Worm (Caenorhabditis elegans) whole organism, L1 larva: ENCODE results near the gene pals-27.

Experiments used
- C16A3.4 ChIP-seq: fragments of 150-350 bp; optimal IDR thresholded peaks from 2 replicates; lab custom pipeline; 2014; ENCODE audit warnings: missing biosample characterization, missing genetic modification characterization
- aly-2 ChIP-seq: fragments of 150-350 bp; optimal IDR thresholded peaks from 2 replicates; lab custom pipeline; 2014; ENCODE audit warnings: missing biosample characterization, missing genetic modification characterization
- blmp-1 ChIP-seq: fragments of 150-350 bp; optimal IDR thresholded peaks from 2 replicates; lab custom pipeline; 2014; ENCODE audit warnings: missing biosample characterization, missing genetic modification characterization
- ceh-8 ChIP-seq: fragments of 200-800 bp; sonication (Bioruptor generic); optimal IDR thresholded peaks from 2 replicates; lab custom pipeline; 2018; ENCODE audit warnings: mild to moderate bottlenecking, missing genetic modification characterization, moderate library complexity, missing compliant biosample characterization
- ceh-88 ChIP-seq: fragments of 200-800 bp; sonication (Bioruptor generic); IDR thresholded peaks from 2 replicates; pipeline ENCODE4 v1.3.6; 2022; ENCODE audit warnings: missing genetic modification characterization, missing compliant biosample characterization
- ceh-90 ChIP-seq: sonication (generic microtip); optimal IDR thresholded peaks from 2 replicates; lab custom pipeline; 2016; ENCODE audit warnings: missing genetic modification characterization, missing compliant biosample characterization
- ces-1 ChIP-seq: fragments of 150-350 bp; optimal IDR thresholded peaks from 2 replicates; lab custom pipeline; 2014; ENCODE audit warnings: missing biosample characterization, missing genetic modification reagents, missing genetic modification characterization
- dpl-1 ChIP-seq, 3 experiments: fragments of 150-350 bp in 2 of 3; sonication (generic microtip) in 1 of 3; optimal IDR thresholded peaks; 2 replicates each; lab custom pipeline; 2014 to 2017; ENCODE audit warnings: missing biosample characterization in 3 of 3, missing genetic modification characterization in 3 of 3, missing genetic modification reagents in 3 of 3
- dsc-1 ChIP-seq: sonication (generic microtip); optimal IDR thresholded peaks from 2 replicates; lab custom pipeline; 2016; ENCODE audit warnings: mild to moderate bottlenecking, missing genetic modification characterization, missing compliant biosample characterization
- efl-1 ChIP-seq, 4 experiments: fragments of 150-350 bp; optimal IDR thresholded peaks in 3 of 4; peaks in 1 of 4; 1 replicate in 1 of 4; 2 replicates in 3 of 4; lab custom pipeline; 2014; ENCODE audit warnings: missing biosample characterization in 2 of 4, missing genetic modification characterization in 2 of 4, missing genetic modification reagents in 2 of 4
- egl-27 ChIP-seq, 2 experiments: fragments of 150-350 bp in 1 of 2; sonication (generic microtip); optimal IDR thresholded peaks; 3 replicates each; lab custom pipeline; 2017 to 2018; ENCODE audit warnings: missing biosample characterization in 2 of 2, missing genetic modification characterization in 2 of 2, missing genetic modification reagents in 2 of 2
- elt-3 ChIP-seq, 6 experiments: fragments of 150-350 bp in 1 of 6; sonication (generic microtip); optimal IDR thresholded peaks; 2 replicates each; lab custom pipeline; 2017 to 2018; ENCODE audit warnings: missing biosample characterization in 6 of 6, missing genetic modification characterization in 6 of 6, inconsistent platforms in 1 of 6
- fkh-8 ChIP-seq: sonication (generic microtip); optimal IDR thresholded peaks from 2 replicates; lab custom pipeline; 2016; ENCODE audit warnings: mild to moderate bottlenecking, missing genetic modification characterization, missing compliant biosample characterization
- grh-1 ChIP-seq: fragments of 200-800 bp; sonication (Bioruptor generic); IDR thresholded peaks from 2 replicates; pipeline ENCODE4 v1.3.6; 2022; ENCODE audit warnings: missing genetic modification reagents, missing genetic modification characterization, missing compliant biosample characterization
- hpl-2 ChIP-seq: fragments of 150-350 bp; optimal IDR thresholded peaks from 2 replicates; lab custom pipeline; 2014; ENCODE audit warnings: missing biosample characterization, missing genetic modification reagents, missing genetic modification characterization
- irx-1 ChIP-seq: sonication (generic microtip); optimal IDR thresholded peaks from 2 replicates; lab custom pipeline; 2016; ENCODE audit warnings: missing genetic modification characterization, missing compliant biosample characterization
- isw-1 ChIP-seq: fragments of 200-800 bp; sonication (Bioruptor generic); IDR thresholded peaks from 2 replicates; pipeline ENCODE4 v1.3.6; 2022; ENCODE audit warnings: missing genetic modification characterization, missing compliant biosample characterization
- jun-1 ChIP-seq: fragments of 150-350 bp; optimal IDR thresholded peaks from 2 replicates; lab custom pipeline; 2014; ENCODE audit warnings: missing biosample characterization, missing genetic modification reagents, missing genetic modification characterization
- lin-13 ChIP-seq: fragments of 150-350 bp; optimal IDR thresholded peaks from 2 replicates; lab custom pipeline; 2014; ENCODE audit warnings: missing biosample characterization, missing genetic modification reagents, missing genetic modification characterization
- lin-35 ChIP-seq, 2 experiments: fragments of 150-350 bp; optimal IDR thresholded peaks; 2 replicates each; lab custom pipeline; 2014; ENCODE audit warnings: missing biosample characterization in 2 of 2, missing genetic modification characterization in 2 of 2, missing genetic modification reagents in 2 of 2
- lin-39 ChIP-seq: fragments of 150-350 bp; optimal IDR thresholded peaks from 2 replicates; lab custom pipeline; 2014; ENCODE audit warnings: missing biosample characterization, missing genetic modification reagents, missing genetic modification characterization
- lir-3 ChIP-seq: sonication (generic microtip); optimal IDR thresholded peaks from 2 replicates; lab custom pipeline; 2016; ENCODE audit warnings: mild to moderate bottlenecking, missing genetic modification characterization, moderate library complexity, missing compliant biosample characterization; ENCODE audit not compliant: poor library complexity
- lsy-2 ChIP-seq, 2 experiments: fragments of 150-350 bp; optimal IDR thresholded peaks; 2 replicates each; lab custom pipeline; 2014; ENCODE audit warnings: missing biosample characterization in 2 of 2, missing genetic modification characterization in 2 of 2
- mdl-1 ChIP-seq, 2 experiments: fragments of 150-350 bp; optimal IDR thresholded peaks; 2 replicates each; lab custom pipeline; 2014 to 2017; ENCODE audit warnings: missing biosample characterization in 2 of 2, missing genetic modification characterization in 2 of 2, inconsistent platforms in 1 of 2
- mep-1 ChIP-seq: fragments of 150-350 bp; optimal IDR thresholded peaks from 2 replicates; lab custom pipeline; 2014; ENCODE audit warnings: missing biosample characterization, missing genetic modification characterization
- nhr-20 ChIP-seq: sonication (generic microtip); optimal IDR thresholded peaks from 2 replicates; lab custom pipeline; 2016; ENCODE audit warnings: mild to moderate bottlenecking, missing genetic modification characterization, missing compliant biosample characterization
- nhr-237 ChIP-seq: fragments of 150-350 bp; optimal IDR thresholded peaks from 2 replicates; lab custom pipeline; 2014; ENCODE audit warnings: missing biosample characterization, missing genetic modification characterization
- nhr-47 ChIP-seq: sonication (generic microtip); optimal IDR thresholded peaks from 2 replicates; lab custom pipeline; 2016; ENCODE audit warnings: mild to moderate bottlenecking, missing genetic modification characterization, moderate library complexity, missing compliant biosample characterization
- nhr-71 ChIP-seq: sonication (generic microtip); optimal IDR thresholded peaks from 2 replicates; lab custom pipeline; 2016; ENCODE audit warnings: mild to moderate bottlenecking, missing genetic modification characterization, moderate library complexity, missing compliant biosample characterization
- nhr-85 ChIP-seq: sonication (generic microtip); peaks from one replicate; lab custom pipeline; 2016; ENCODE audit warnings: missing genetic modification characterization, inconsistent platforms, missing compliant biosample characterization
- nhr-90 ChIP-seq: sonication (generic microtip); optimal IDR thresholded peaks from 2 replicates; lab custom pipeline; 2016; ENCODE audit warnings: mild to moderate bottlenecking, missing genetic modification characterization, missing compliant biosample characterization; ENCODE audit not compliant: poor library complexity
- pag-3 ChIP-seq: sonication (generic microtip); optimal IDR thresholded peaks from 2 replicates; lab custom pipeline; 2017; ENCODE audit warnings: missing genetic modification characterization, mild to moderate bottlenecking, missing compliant biosample characterization, antibody characterized with exemption, borderline replicate concordance; ENCODE audit not compliant: insufficient read depth
- pax-3 ChIP-seq: fragments of 200-800 bp; sonication (Bioruptor generic); optimal IDR thresholded peaks from 2 replicates; lab custom pipeline; 2018; ENCODE audit warnings: mild to moderate bottlenecking, missing genetic modification characterization, moderate library complexity, missing compliant biosample characterization
- rnt-1 ChIP-seq: sonication (generic microtip); optimal IDR thresholded peaks from 2 replicates; lab custom pipeline; 2016; ENCODE audit warnings: mild to moderate bottlenecking, missing genetic modification characterization, moderate library complexity, missing compliant biosample characterization
- skn-1 ChIP-seq: fragments of 150-350 bp; optimal IDR thresholded peaks from 2 replicates; lab custom pipeline; 2014; ENCODE audit warnings: missing biosample characterization, missing genetic modification characterization
- snu-23 ChIP-seq: sonication (generic microtip); optimal IDR thresholded peaks from 2 replicates; lab custom pipeline; 2016; ENCODE audit warnings: missing genetic modification characterization, missing compliant biosample characterization
- sptf-1 ChIP-seq: fragments of 150-350 bp; optimal IDR thresholded peaks from 2 replicates; lab custom pipeline; 2014; ENCODE audit warnings: missing biosample characterization, missing genetic modification characterization
- swsn-7 ChIP-seq: sonication (generic microtip); optimal IDR thresholded peaks from 2 replicates; lab custom pipeline; 2016; ENCODE audit warnings: missing genetic modification characterization, missing compliant biosample characterization
- tbx-2 ChIP-seq: sonication (generic microtip); optimal IDR thresholded peaks from 2 replicates; lab custom pipeline; 2016; ENCODE audit warnings: missing genetic modification characterization, missing compliant biosample characterization
- unc-62 ChIP-seq: fragments of 150-350 bp; optimal IDR thresholded peaks from 2 replicates; lab custom pipeline; 2014; ENCODE audit warnings: missing biosample characterization, missing genetic modification reagents, missing genetic modification characterization
- unc-86 ChIP-seq: sonication (generic microtip); optimal IDR thresholded peaks from 2 replicates; lab custom pipeline; 2016; ENCODE audit warnings: missing genetic modification characterization, missing compliant biosample characterization
- xbp-1 ChIP-seq: sonication (generic microtip); optimal IDR thresholded peaks from 2 replicates; lab custom pipeline; 2016; ENCODE audit warnings: missing genetic modification characterization, missing compliant biosample characterization
- ztf-4 ChIP-seq: fragments of 150-350 bp; optimal IDR thresholded peaks from 2 replicates; lab custom pipeline; 2014; ENCODE audit warnings: missing biosample characterization, missing genetic modification characterization

pals-27 gene

DNA sequence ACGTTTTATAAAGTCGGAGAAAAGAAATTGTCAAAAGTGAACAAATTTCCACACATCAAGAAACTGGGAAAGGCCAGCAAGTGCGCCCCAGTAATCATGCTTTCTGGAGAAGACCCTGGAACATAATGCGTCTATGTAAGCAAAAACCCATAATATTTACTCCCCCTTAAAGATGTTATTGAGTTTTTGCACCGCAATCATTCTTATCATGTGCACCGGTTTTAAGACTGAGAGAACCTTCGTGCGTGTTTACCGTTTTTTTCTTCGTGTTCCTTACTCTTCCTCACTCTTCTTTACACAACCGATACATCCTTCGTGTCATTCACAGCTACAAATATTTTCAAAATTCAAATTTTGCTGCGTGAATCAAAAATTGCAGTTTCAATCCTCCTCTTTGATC lies 8.5 kb upstream of the pals-27 start:
- TF ChIP-seq lir-3 (tag; lab: Kevin White, UChicago), result no peak
- TF ChIP-seq ceh-88, result no peak
- TF ChIP-seq pag-3 (tag; lab: Kevin White, UChicago), result no peak
- TF ChIP-seq jun-1 (tag; lab: Kevin White, UChicago), result no peak
- no peak for TF ChIP-seq lin-35 (GFP tag; optimal IDR thresholded peaks at IDR 0.05; lab: Kevin White, UChicago)
- no peak for TF ChIP-seq isw-1 (GFP tag; lab: Robert Waterston, UW)
- TF ChIP-seq ceh-90 (tag; lab: Kevin White, UChicago), result no peak
- no peak for TF ChIP-seq elt-3 (tag; optimal IDR thresholded peaks at IDR 0.05; lab: Kevin White, UChicago)
- TF ChIP-seq C16A3.4 (tag; lab: Kevin White, UChicago), result no peak
- TF ChIP-seq tbx-2 (tag; lab: Kevin White, UChicago), result no peak
- no peak for TF ChIP-seq lin-13 (GFP tag; lab: Kevin White, UChicago)
- TF ChIP-seq nhr-71, result no peak
- TF ChIP-seq unc-86 (tag; lab: Kevin White, UChicago), result no peak
- TF ChIP-seq fkh-8, result no peak

DNA sequence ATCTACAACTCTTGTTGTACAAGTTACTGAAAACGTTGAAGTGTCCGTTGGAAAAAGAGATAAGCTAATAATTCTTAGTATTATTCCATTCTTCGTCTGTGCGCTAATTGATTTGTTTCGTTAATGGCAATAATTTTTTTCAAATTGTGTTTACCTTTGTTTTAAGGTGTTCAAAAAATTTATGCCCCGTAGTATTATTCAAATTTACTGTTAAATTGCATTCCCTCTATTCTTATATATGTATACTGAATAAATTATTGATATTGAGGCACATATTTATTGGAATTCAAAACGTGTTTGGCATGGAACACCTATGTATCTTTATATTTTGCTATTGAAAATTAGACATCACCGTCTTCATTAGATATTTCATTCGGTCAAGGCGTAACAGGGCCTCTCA lies 6.6 kb upstream of the pals-27 start, which contains the start of gene pals-26:
TSS of gene pals-26 (plus strand) at position 301 of the 400 bp plus-strand sequence.
- TF ChIP-seq ceh-90 (tag; lab: Kevin White, UChicago) (no peak), nhr-90 (tag; lab: Kevin White, UChicago) (no peak), nhr-237 (tag; lab: Kevin White, UChicago) (no peak), ceh-8 (GFP tag; lab: Kevin White, UChicago) (no peak), grh-1 (no peak), nhr-47 (tag; lab: Kevin White, UChicago) (no peak), ces-1 (GFP tag; lab: Kevin White, UChicago) (no peak), lin-35 (GFP tag; optimal IDR thresholded peaks at IDR 0.05; lab: Kevin White, UChicago) (no peak), pax-3 (no peak), lin-39 (no peak), ztf-4 (tag; lab: Kevin White, UChicago) (no peak), unc-62 (GFP tag; lab: Kevin White, UChicago) (no peak), sptf-1 (tag; lab: Kevin White, UChicago) (no peak), rnt-1 (tag; lab: Kevin White, UChicago) (no peak), hpl-2 (GFP tag; lab: Kevin White, UChicago) (no peak), skn-1 (tag; lab: Kevin White, UChicago) (no peak), egl-27 (tag; optimal IDR thresholded peaks at IDR 0.05; lab: Kevin White, UChicago) (no peak)

DNA sequence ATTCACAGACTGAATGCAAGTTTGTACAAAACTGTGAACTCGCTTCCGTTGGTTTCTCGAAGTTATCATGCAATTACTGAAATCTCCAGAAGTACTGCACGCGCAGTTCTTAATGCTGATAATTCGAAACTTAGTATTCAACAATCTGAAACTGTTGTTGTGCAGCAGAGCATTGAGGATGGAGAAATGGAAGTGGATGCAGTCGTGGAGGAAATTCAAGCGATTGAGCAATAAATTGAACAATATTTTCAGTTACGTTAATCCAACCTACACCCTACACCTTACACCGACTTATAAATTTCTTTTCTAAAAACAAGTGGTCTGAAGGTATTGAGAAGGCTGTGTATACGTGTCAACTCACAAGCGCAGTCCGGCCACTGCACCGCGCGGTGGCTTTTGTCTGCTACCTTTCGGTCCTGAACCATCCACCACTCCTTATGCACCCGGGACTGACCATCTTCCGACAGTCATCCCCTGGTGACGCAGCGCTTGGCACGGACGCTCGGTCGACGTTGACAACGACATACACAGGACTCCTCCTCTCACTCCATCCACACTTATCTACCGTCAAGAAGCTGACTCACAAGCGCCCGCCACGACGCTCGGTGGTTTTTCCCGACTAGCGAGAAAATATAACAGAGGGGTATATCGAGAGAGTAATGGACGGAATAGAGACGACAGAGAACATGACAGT lies 2.7 kb upstream of the pals-27 start:
- TF ChIP-seq lin-35 (GFP tag; optimal IDR thresholded peaks at IDR 0.05; lab: Kevin White, UChicago), result peak in 1 of 2 experiments; percentile 21
- TF ChIP-seq blmp-1 (tag; lab: Kevin White, UChicago), result peak; percentile 28
- peak; percentile 56 for TF ChIP-seq nhr-85
- peak in 1 of 6 experiments; percentile 17 for TF ChIP-seq elt-3 (tag; optimal IDR thresholded peaks at IDR 0.05; lab: Kevin White, UChicago)
- peak; percentile 28 for TF ChIP-seq rnt-1 (tag; lab: Kevin White, UChicago)
- peak; percentile 8 for TF ChIP-seq lir-3 (tag; lab: Kevin White, UChicago)
- peak; percentile 30 for TF ChIP-seq aly-2 (tag; lab: Kevin White, UChicago)
- peak; percentile 25 for TF ChIP-seq xbp-1 (tag; lab: Kevin White, UChicago)
- peak; percentile 50 for TF ChIP-seq mep-1 (tag; lab: Kevin White, UChicago)
- peak; percentile 56 for TF ChIP-seq nhr-90 (tag; lab: Kevin White, UChicago)
- TF ChIP-seq efl-1 (optimal IDR thresholded peaks at IDR 0.05; lab: Kevin White, UChicago), result peak in 1 of 2 experiments; percentile 38
- TF ChIP-seq efl-1 (GFP tag; optimal IDR thresholded peaks at IDR 0.05 in 1 of 2; lab: Kevin White, UChicago), result peak in 1 of 2 experiments; percentile 61
- TF ChIP-seq fkh-8, result peak; percentile 29
- TF ChIP-seq C16A3.4 (tag; lab: Kevin White, UChicago), result peak; percentile 23
- peak; percentile 48 for TF ChIP-seq nhr-20
- TF ChIP-seq ceh-88, result peak; percentile 48; the same call in 1 of the 2 replicates
- peak in 1 of 2 experiments; percentile 1 for TF ChIP-seq mdl-1 (tag; optimal IDR thresholded peaks at IDR 0.05; lab: Kevin White, UChicago)
- peak; percentile 27 for TF ChIP-seq skn-1 (tag; lab: Kevin White, UChicago)
- peak; percentile 52 for TF ChIP-seq swsn-7 (tag; lab: Kevin White, UChicago)
- peak; percentile 52 for TF ChIP-seq snu-23
- peak; percentile 8; the same call in 1 of the 2 replicates for TF ChIP-seq isw-1 (GFP tag; lab: Robert Waterston, UW)
- 0 out of 2 replicates have a peak, but pooled peaks have one; percentile 28 for TF ChIP-seq grh-1
- peak; percentile 13 for TF ChIP-seq pax-3
- peak; percentile 23 for TF ChIP-seq tbx-2 (tag; lab: Kevin White, UChicago)
- peak; percentile 19 for TF ChIP-seq irx-1
- peak in 1 of 3 experiments; percentile 5 for TF ChIP-seq dpl-1 (GFP tag; optimal IDR thresholded peaks at IDR 0.05; lab: Kevin White, UChicago)
- peak; percentile 30 to 65 for TF ChIP-seq lsy-2 (tag; optimal IDR thresholded peaks at IDR 0.05; lab: Kevin White, UChicago)
- peak; percentile 56 for TF ChIP-seq nhr-47 (tag; lab: Kevin White, UChicago)
- peak; percentile 62 for TF ChIP-seq nhr-71
- TF ChIP-seq dsc-1 (tag; lab: Kevin White, UChicago), result peak; percentile 25
